Worm (Caenorhabditis elegans) whole organism, L1 larva: ENCODE data around the gene npl-10.

ENCODE experiments used
- C04F5.9 ChIP-seq: sonication (generic microtip); optimal IDR thresholded peaks from 2 replicates; lab custom pipeline; 2016; ENCODE audit warnings: missing genetic modification characterization, missing compliant biosample characterization
- C34B4.2 ChIP-seq: sonication (generic microtip); optimal IDR thresholded peaks from 2 replicates; lab custom pipeline; 2017; ENCODE audit warnings: mild to moderate bottlenecking, missing genetic modification characterization, missing compliant biosample characterization
- F16B12.6 ChIP-seq: fragments of 150-350 bp; optimal IDR thresholded peaks from 2 replicates; lab custom pipeline; 2014; ENCODE audit warnings: missing biosample characterization, missing genetic modification characterization
- blmp-1 ChIP-seq: fragments of 150-350 bp; optimal IDR thresholded peaks from 2 replicates; lab custom pipeline; 2014; ENCODE audit warnings: missing biosample characterization, missing genetic modification characterization
- ceh-8 ChIP-seq: fragments of 200-800 bp; sonication (Bioruptor generic); optimal IDR thresholded peaks from 2 replicates; lab custom pipeline; 2018; ENCODE audit warnings: mild to moderate bottlenecking, missing genetic modification characterization, moderate library complexity, missing compliant biosample characterization
- ceh-82 ChIP-seq, 3 experiments: fragments of 150-350 bp in 1 of 3; sonication (generic microtip) in 2 of 3; optimal IDR thresholded peaks; 2 replicates each; lab custom pipeline; 2014 to 2017; ENCODE audit warnings: missing biosample characterization in 3 of 3, missing genetic modification characterization in 3 of 3
- ceh-90 ChIP-seq: sonication (generic microtip); optimal IDR thresholded peaks from 2 replicates; lab custom pipeline; 2016; ENCODE audit warnings: missing genetic modification characterization, missing compliant biosample characterization
- dpl-1 ChIP-seq, 3 experiments: fragments of 150-350 bp in 2 of 3; sonication (generic microtip) in 1 of 3; optimal IDR thresholded peaks; 2 replicates each; lab custom pipeline; 2014 to 2017; ENCODE audit warnings: missing biosample characterization in 3 of 3, missing genetic modification characterization in 3 of 3, missing genetic modification reagents in 3 of 3
- dsc-1 ChIP-seq: sonication (generic microtip); optimal IDR thresholded peaks from 2 replicates; lab custom pipeline; 2016; ENCODE audit warnings: mild to moderate bottlenecking, missing genetic modification characterization, missing compliant biosample characterization
- efl-1 ChIP-seq, 4 experiments: fragments of 150-350 bp; optimal IDR thresholded peaks in 3 of 4; peaks in 1 of 4; 1 replicate in 1 of 4; 2 replicates in 3 of 4; lab custom pipeline; 2014; ENCODE audit warnings: missing biosample characterization in 2 of 4, missing genetic modification characterization in 2 of 4, missing genetic modification reagents in 2 of 4
- egl-13 ChIP-seq: sonication (generic microtip); optimal IDR thresholded peaks from 2 replicates; lab custom pipeline; 2016; ENCODE audit warnings: missing genotype, missing genetic modification reagents, missing genetic modification characterization, missing compliant biosample characterization
- egl-27 ChIP-seq, 2 experiments: fragments of 150-350 bp in 1 of 2; sonication (generic microtip); optimal IDR thresholded peaks; 3 replicates each; lab custom pipeline; 2017 to 2018; ENCODE audit warnings: missing biosample characterization in 2 of 2, missing genetic modification characterization in 2 of 2, missing genetic modification reagents in 2 of 2
- ets-5 ChIP-seq: fragments of 200-800 bp; sonication (Bioruptor generic); IDR thresholded peaks from 2 replicates; pipeline ENCODE4 v1.3.6; 2022; ENCODE audit warnings: missing genetic modification characterization, missing compliant biosample characterization
- fkh-4 ChIP-seq: sonication (generic microtip); optimal IDR thresholded peaks from 2 replicates; lab custom pipeline; 2016; ENCODE audit warnings: missing compliant biosample characterization, missing genetic modification characterization, borderline replicate concordance
- fos-1 ChIP-seq: fragments of 150-350 bp; optimal IDR thresholded peaks from 2 replicates; lab custom pipeline; 2014; ENCODE audit warnings: missing biosample characterization, missing genetic modification characterization
- grh-1 ChIP-seq: fragments of 200-800 bp; sonication (Bioruptor generic); IDR thresholded peaks from 2 replicates; pipeline ENCODE4 v1.3.6; 2022; ENCODE audit warnings: missing genetic modification reagents, missing genetic modification characterization, missing compliant biosample characterization
- hpl-2 ChIP-seq: fragments of 150-350 bp; optimal IDR thresholded peaks from 2 replicates; lab custom pipeline; 2014; ENCODE audit warnings: missing biosample characterization, missing genetic modification reagents, missing genetic modification characterization
- jun-1 ChIP-seq: fragments of 150-350 bp; optimal IDR thresholded peaks from 2 replicates; lab custom pipeline; 2014; ENCODE audit warnings: missing biosample characterization, missing genetic modification reagents, missing genetic modification characterization
- lin-13 ChIP-seq: fragments of 150-350 bp; optimal IDR thresholded peaks from 2 replicates; lab custom pipeline; 2014; ENCODE audit warnings: missing biosample characterization, missing genetic modification reagents, missing genetic modification characterization
- lin-14 ChIP-seq: fragments of 200-800 bp; sonication (Bioruptor generic); optimal IDR thresholded peaks from 2 replicates; lab custom pipeline; 2018; ENCODE audit warnings: mild to moderate bottlenecking, missing genetic modification characterization, moderate library complexity, missing compliant biosample characterization
- lin-35 ChIP-seq, 2 experiments: fragments of 150-350 bp; optimal IDR thresholded peaks; 2 replicates each; lab custom pipeline; 2014; ENCODE audit warnings: missing biosample characterization in 2 of 2, missing genetic modification characterization in 2 of 2, missing genetic modification reagents in 2 of 2
- lin-39 ChIP-seq: fragments of 150-350 bp; optimal IDR thresholded peaks from 2 replicates; lab custom pipeline; 2014; ENCODE audit warnings: missing biosample characterization, missing genetic modification reagents, missing genetic modification characterization
- lsy-2 ChIP-seq, 2 experiments: fragments of 150-350 bp; optimal IDR thresholded peaks; 2 replicates each; lab custom pipeline; 2014; ENCODE audit warnings: missing biosample characterization in 2 of 2, missing genetic modification characterization in 2 of 2
- mdl-1 ChIP-seq, 2 experiments: fragments of 150-350 bp; optimal IDR thresholded peaks; 2 replicates each; lab custom pipeline; 2014 to 2017; ENCODE audit warnings: missing biosample characterization in 2 of 2, missing genetic modification characterization in 2 of 2, inconsistent platforms in 1 of 2
- mep-1 ChIP-seq: fragments of 150-350 bp; optimal IDR thresholded peaks from 2 replicates; lab custom pipeline; 2014; ENCODE audit warnings: missing biosample characterization, missing genetic modification characterization
- nhr-11 ChIP-seq: fragments of 150-350 bp; optimal IDR thresholded peaks from 2 replicates; lab custom pipeline; 2014; ENCODE audit warnings: missing biosample characterization, missing genetic modification characterization
- nhr-12 ChIP-seq: sonication (generic microtip); optimal IDR thresholded peaks from 2 replicates; lab custom pipeline; 2017; ENCODE audit warnings: missing biosample characterization, missing genetic modification characterization
- nhr-19 ChIP-seq: fragments of 200-800 bp; sonication (Bioruptor generic); conservative IDR thresholded peaks from 2 replicates; pipeline ENCODE4 v1.3.6; 2022; ENCODE audit warnings: missing genetic modification characterization, missing compliant biosample characterization
- nhr-28 ChIP-seq: fragments of 150-350 bp; optimal IDR thresholded peaks from 2 replicates; lab custom pipeline; 2014; ENCODE audit warnings: missing biosample characterization, missing genetic modification characterization
- nhr-84 ChIP-seq: sonication (generic microtip); optimal IDR thresholded peaks from 2 replicates; lab custom pipeline; 2017; ENCODE audit warnings: missing biosample characterization, missing genetic modification characterization
- nhr-85 ChIP-seq: sonication (generic microtip); peaks from one replicate; lab custom pipeline; 2016; ENCODE audit warnings: missing genetic modification characterization, inconsistent platforms, missing compliant biosample characterization
- pqm-1 ChIP-seq: sonication (generic microtip); optimal IDR thresholded peaks from 3 replicates; lab custom pipeline; 2017; ENCODE audit warnings: missing biosample characterization, missing genetic modification characterization
- rnt-1 ChIP-seq: sonication (generic microtip); optimal IDR thresholded peaks from 2 replicates; lab custom pipeline; 2016; ENCODE audit warnings: mild to moderate bottlenecking, missing genetic modification characterization, moderate library complexity, missing compliant biosample characterization
- snu-23 ChIP-seq: sonication (generic microtip); optimal IDR thresholded peaks from 2 replicates; lab custom pipeline; 2016; ENCODE audit warnings: missing genetic modification characterization, missing compliant biosample characterization
- sox-4 ChIP-seq: sonication (generic microtip); optimal IDR thresholded peaks from 2 replicates; lab custom pipeline; 2016; ENCODE audit warnings: missing genetic modification characterization, missing compliant biosample characterization
- tbx-2 ChIP-seq: sonication (generic microtip); optimal IDR thresholded peaks from 2 replicates; lab custom pipeline; 2016; ENCODE audit warnings: missing genetic modification characterization, missing compliant biosample characterization
- tlp-1 ChIP-seq: fragments of 150-350 bp; optimal IDR thresholded peaks from 2 replicates; lab custom pipeline; 2014; ENCODE audit warnings: missing biosample characterization, missing genetic modification characterization
- unc-62 ChIP-seq: fragments of 150-350 bp; optimal IDR thresholded peaks from 2 replicates; lab custom pipeline; 2014; ENCODE audit warnings: missing biosample characterization, missing genetic modification reagents, missing genetic modification characterization
- unc-98 ChIP-seq: fragments of 200-800 bp; sonication (Bioruptor generic); IDR thresholded peaks from 2 replicates; pipeline ENCODE4 v1.3.6; 2022; ENCODE audit warnings: missing genetic modification characterization, missing compliant biosample characterization
- vab-15 ChIP-seq: sonication (generic microtip); optimal IDR thresholded peaks from 2 replicates; lab custom pipeline; 2017; ENCODE audit warnings: missing genotype, mild to moderate bottlenecking, missing genetic modification characterization, missing compliant biosample characterization
- xbp-1 ChIP-seq: sonication (generic microtip); optimal IDR thresholded peaks from 2 replicates; lab custom pipeline; 2016; ENCODE audit warnings: missing genetic modification characterization, missing compliant biosample characterization
- zip-4 ChIP-seq: fragments of 200-800 bp; sonication (Bioruptor generic); optimal IDR thresholded peaks from 2 replicates; lab custom pipeline; 2018; ENCODE audit warnings: mild to moderate bottlenecking, missing genetic modification characterization, moderate library complexity, missing compliant biosample characterization

The npl-10 gene

ce11 chrIII:3916624-3917023, 19.1 kb downstream of the npl-10 start, which contains the start of gene ccdc-47 (continued):
- peak; percentile 66 for TF ChIP-seq dsc-1 (tag; lab: Kevin White, UChicago)
- no peak for TF ChIP-seq egl-13 (tag; lab: Kevin White, UChicago)
- peak; percentile 73 for TF ChIP-seq nhr-85 (tag; lab: Kevin White, UChicago)
- peak; percentile 4 for TF ChIP-seq lin-39 (tag; lab: Kevin White, UChicago)
- TF ChIP-seq ceh-90 (tag; lab: Kevin White, UChicago), result no peak
- TF ChIP-seq vab-15 (tag; lab: Kevin White, UChicago), result no peak
- TF ChIP-seq ceh-82 (tag; optimal IDR thresholded peaks at IDR 0.05; lab: Kevin White, UChicago), result peak; percentile 41 to 47 (median 44)
- no peak for TF ChIP-seq C04F5.9
- no peak for TF ChIP-seq nhr-28
- peak; percentile 55 for TF ChIP-seq xbp-1 (tag; lab: Kevin White, UChicago)
- 0 out of 2 replicates have a peak, but pooled peaks have one; percentile 28 for TF ChIP-seq grh-1 (GFP tag; lab: Robert Waterston, UW)
- TF ChIP-seq fkh-4 (tag; lab: Kevin White, UChicago), result no peak
- TF ChIP-seq egl-27 (tag; optimal IDR thresholded peaks at IDR 0.05; lab: Kevin White, UChicago), result no peak
- no peak for TF ChIP-seq pqm-1
- TF ChIP-seq ets-5 (GFP tag; lab: Robert Waterston, UW), result no peak
- no peak for TF ChIP-seq ceh-8 (GFP tag; lab: Kevin White, UChicago)
- TF ChIP-seq lin-13 (GFP tag; lab: Kevin White, UChicago), result peak; percentile 15
- TF ChIP-seq C34B4.2 (tag; lab: Kevin White, UChicago), result no peak
- no peak for TF ChIP-seq tlp-1 (tag; lab: Kevin White, UChicago)
- no peak for TF ChIP-seq hpl-2 (GFP tag; lab: Kevin White, UChicago)
- TF ChIP-seq nhr-11 (tag; lab: Kevin White, UChicago), result no peak
- no peak for TF ChIP-seq unc-98 (GFP tag; lab: Robert Waterston, UW)
- peak in 1 of 2 experiments; percentile 33 for TF ChIP-seq mdl-1 (tag; optimal IDR thresholded peaks at IDR 0.05; lab: Kevin White, UChicago)
- TF ChIP-seq nhr-19, result peak; percentile 58
- TF ChIP-seq F16B12.6 (tag; lab: Kevin White, UChicago), result peak; percentile 19
- no peak for TF ChIP-seq nhr-12 (tag; lab: Kevin White, UChicago)
- no peak for TF ChIP-seq nhr-84 (tag; lab: Kevin White, UChicago)
- TF ChIP-seq tbx-2 (tag; lab: Kevin White, UChicago), result peak; percentile 49
- TF ChIP-seq jun-1 (tag; lab: Kevin White, UChicago), result no peak
- TF ChIP-seq fos-1 (tag; lab: Kevin White, UChicago), result no peak
- peak; percentile 65 to 75 for TF ChIP-seq lsy-2 (tag; optimal IDR thresholded peaks at IDR 0.05; lab: Kevin White, UChicago)
- TF ChIP-seq sox-4 (tag; lab: Kevin White, UChicago), result no peak

- TF ChIP-seq C34B4.2 (tag; lab: Kevin White, UChicago) (no peak), zip-4 (GFP tag; lab: Kevin White, UChicago) (no peak), blmp-1 (tag; lab: Kevin White, UChicago) (peak; percentile 44), lsy-2 (tag; optimal IDR thresholded peaks at IDR 0.05; lab: Kevin White, UChicago) (peak; percentile 4 to 19), lin-35 (GFP tag; optimal IDR thresholded peaks at IDR 0.05; lab: Kevin White, UChicago) (peak in 1 of 2 experiments; percentile 23), dsc-1 (tag; lab: Kevin White, UChicago) (peak; percentile 15), rnt-1 (tag; lab: Kevin White, UChicago) (peak; percentile 20), lin-14 (GFP tag; lab: Kevin White, UChicago) (peak; percentile 58), dpl-1 (GFP tag; optimal IDR thresholded peaks at IDR 0.05; lab: Kevin White, UChicago) (peak in 1 of 3 experiments; percentile 17), unc-62 (GFP tag; lab: Kevin White, UChicago) (no peak), snu-23 (peak; percentile 34), mep-1 (tag; lab: Kevin White, UChicago) (peak; percentile 65), efl-1 (optimal IDR thresholded peaks at IDR 0.05; lab: Kevin White, UChicago) (peak in 1 of 2 experiments; percentile 16), efl-1 (GFP tag; optimal IDR thresholded peaks at IDR 0.05 in 1 of 2; lab: Kevin White, UChicago) (no peak)
These were observed 20.0 kb downstream of the npl-10 start for ce11 chrIII:3915705-3916104.
